Worm (Caenorhabditis elegans) whole organism, mixed stage, embryonic: ENCODE measurements around the gene clec-149.

Experiments
- M03D4.4 ChIP-seq: sonication (generic microtip); optimal IDR thresholded peaks from 2 replicates; lab custom pipeline; 2017; ENCODE audit warnings: mild to moderate bottlenecking, missing genetic modification characterization, missing compliant biosample characterization
- bed-3 ChIP-seq: fragments of 200-800 bp; sonication (Bioruptor generic); optimal IDR thresholded peaks from 3 replicates; lab custom pipeline; 2018; ENCODE audit warnings: mild to moderate bottlenecking, missing genetic modification characterization, moderate library complexity, missing compliant biosample characterization
- blmp-1 ChIP-seq: fragments of 150-350 bp; optimal IDR thresholded peaks from 2 replicates; lab custom pipeline; 2014; ENCODE audit warnings: missing biosample characterization, missing genetic modification characterization
- ceh-39 ChIP-seq: fragments of 150-350 bp; optimal IDR thresholded peaks from 2 replicates; lab custom pipeline; 2014; ENCODE audit warnings: missing biosample characterization, missing genetic modification characterization
- ceh-43 ChIP-seq: fragments of 200-800 bp; sonication (Bioruptor generic); optimal IDR thresholded peaks from 2 replicates; lab custom pipeline; 2018; ENCODE audit warnings: mild to moderate bottlenecking, missing genetic modification characterization, moderate library complexity, missing compliant biosample characterization
- ceh-83 ChIP-seq: fragments of 200-800 bp; sonication (Bioruptor generic); optimal IDR thresholded peaks from 2 replicates; lab custom pipeline; 2018; ENCODE audit warnings: mild to moderate bottlenecking, missing genetic modification characterization, missing compliant biosample characterization
- ces-1 ChIP-seq: fragments of 150-350 bp; optimal IDR thresholded peaks from 2 replicates; lab custom pipeline; 2014; ENCODE audit warnings: missing biosample characterization, missing genetic modification reagents, missing genetic modification characterization
- cnd-1 ChIP-seq: fragments of 200-800 bp; sonication (Bioruptor generic); optimal IDR thresholded peaks from 2 replicates; lab custom pipeline; 2018; ENCODE audit warnings: mild to moderate bottlenecking, missing genetic modification characterization, missing compliant biosample characterization
- drap-1 ChIP-seq: fragments of 200-800 bp; sonication (Bioruptor generic); optimal IDR thresholded peaks from 3 replicates; lab custom pipeline; 2018; ENCODE audit warnings: mild to moderate bottlenecking, missing genetic modification characterization, missing compliant biosample characterization
- elt-1 ChIP-seq: sonication (generic microtip); optimal IDR thresholded peaks from 2 replicates; lab custom pipeline; 2017; ENCODE audit warnings: missing genetic modification characterization, mild to moderate bottlenecking, missing compliant biosample characterization, antibody characterized with exemption, moderate library complexity, borderline replicate concordance; ENCODE audit not compliant: insufficient read depth
- elt-3 ChIP-seq: fragments of 150-350 bp; optimal IDR thresholded peaks from 2 replicates; lab custom pipeline; 2014; ENCODE audit warnings: missing biosample characterization, missing genetic modification characterization
- flh-1 ChIP-seq: fragments of 200-800 bp; sonication (Bioruptor generic); optimal IDR thresholded peaks from 2 replicates; lab custom pipeline; 2018; ENCODE audit warnings: mild to moderate bottlenecking, missing genetic modification characterization, moderate library complexity, missing compliant biosample characterization
- ham-2 ChIP-seq: fragments of 200-800 bp; sonication (Bioruptor generic); optimal IDR thresholded peaks from 2 replicates; lab custom pipeline; 2018; ENCODE audit warnings: mild to moderate bottlenecking, missing genetic modification characterization, missing compliant biosample characterization
- hlh-1 ChIP-seq: fragments of 150-350 bp; optimal IDR thresholded peaks from 2 replicates; lab custom pipeline; 2014; ENCODE audit warnings: missing biosample characterization, missing genetic modification reagents, missing genetic modification characterization
- lin-13 ChIP-seq: fragments of 150-350 bp; optimal IDR thresholded peaks from 2 replicates; lab custom pipeline; 2014; ENCODE audit warnings: missing biosample characterization, missing genetic modification characterization
- lin-32 ChIP-seq: fragments of 200-800 bp; sonication (Bioruptor generic); optimal IDR thresholded peaks from 2 replicates; lab custom pipeline; 2018; ENCODE audit warnings: mild to moderate bottlenecking, missing genetic modification characterization, missing compliant biosample characterization
- lsy-2 ChIP-seq: fragments of 150-350 bp; optimal IDR thresholded peaks from 2 replicates; lab custom pipeline; 2014; ENCODE audit warnings: missing biosample characterization, missing genetic modification characterization
- mab-5 ChIP-seq: fragments of 150-350 bp; optimal IDR thresholded peaks from 2 replicates; lab custom pipeline; 2014; ENCODE audit warnings: missing biosample characterization, missing genetic modification characterization
- mep-1 ChIP-seq: fragments of 150-350 bp; optimal IDR thresholded peaks from 2 replicates; lab custom pipeline; 2017; ENCODE audit warnings: missing biosample characterization, missing genetic modification reagents, missing genetic modification characterization, inconsistent platforms
- mls-2 ChIP-seq: sonication (generic microtip); optimal IDR thresholded peaks from 2 replicates; lab custom pipeline; 2016; ENCODE audit warnings: mild to moderate bottlenecking, missing genetic modification characterization, moderate library complexity, missing compliant biosample characterization
- nhr-12 ChIP-seq: fragments of 150-350 bp; optimal IDR thresholded peaks from 2 replicates; lab custom pipeline; 2014; ENCODE audit warnings: missing biosample characterization, missing genetic modification characterization
- nhr-2 ChIP-seq: fragments of 150-350 bp; optimal IDR thresholded peaks from 2 replicates; lab custom pipeline; 2014; ENCODE audit warnings: missing biosample characterization, missing genetic modification characterization
- nhr-237 ChIP-seq: fragments of 150-350 bp; optimal IDR thresholded peaks from 2 replicates; lab custom pipeline; 2014; ENCODE audit warnings: missing biosample characterization, missing genetic modification characterization
- nhr-28 ChIP-seq: fragments of 150-350 bp; optimal IDR thresholded peaks from 2 replicates; lab custom pipeline; 2014; ENCODE audit warnings: missing biosample characterization, missing genetic modification characterization
- nhr-76 ChIP-seq: sonication (generic microtip); optimal IDR thresholded peaks from 2 replicates; lab custom pipeline; 2017; ENCODE audit warnings: missing biosample characterization, missing genetic modification characterization
- pha-4 ChIP-seq: fragments of 150-350 bp; optimal IDR thresholded peaks from 2 replicates; lab custom pipeline; 2018; ENCODE audit warnings: missing biosample characterization, missing genetic modification reagents, missing genetic modification characterization
- sem-2 ChIP-seq: fragments of 200-800 bp; sonication (Bioruptor generic); optimal IDR thresholded peaks from 2 replicates; lab custom pipeline; 2018; ENCODE audit warnings: mild to moderate bottlenecking, missing genetic modification characterization, missing compliant biosample characterization
- snpc-4 ChIP-seq: fragments of 150-350 bp; optimal IDR thresholded peaks from 2 replicates; lab custom pipeline; 2014; ENCODE audit warnings: missing biosample characterization, missing genetic modification characterization
- sptf-1 ChIP-seq: sonication (generic microtip); optimal IDR thresholded peaks from 2 replicates; lab custom pipeline; 2017; ENCODE audit warnings: mild to moderate bottlenecking, missing genetic modification characterization, moderate library complexity, missing compliant biosample characterization
- tbx-8 ChIP-seq: fragments of 200-800 bp; sonication (Bioruptor generic); optimal IDR thresholded peaks from 2 replicates; lab custom pipeline; 2018; ENCODE audit warnings: mild to moderate bottlenecking, missing genetic modification characterization, moderate library complexity, missing compliant biosample characterization
- unc-120 ChIP-seq: sonication (generic microtip); optimal IDR thresholded peaks from 2 replicates; lab custom pipeline; 2017; ENCODE audit warnings: missing genetic modification characterization, missing compliant biosample characterization; ENCODE audit not compliant: poor library complexity, severe bottlenecking
- unc-39 ChIP-seq: fragments of 150-350 bp; optimal IDR thresholded peaks from 2 replicates; lab custom pipeline; 2014; ENCODE audit warnings: missing biosample characterization, missing genetic modification characterization
- unc-62 ChIP-seq: fragments of 150-350 bp; optimal IDR thresholded peaks from 2 replicates; lab custom pipeline; 2014; ENCODE audit warnings: missing biosample characterization, missing genetic modification reagents, missing genetic modification characterization
- zip-8 ChIP-seq: fragments of 150-350 bp; optimal IDR thresholded peaks from 2 replicates; lab custom pipeline; 2014; ENCODE audit warnings: missing biosample characterization, missing genetic modification characterization
- ztf-11 ChIP-seq: fragments of 150-350 bp; optimal IDR thresholded peaks from 2 replicates; lab custom pipeline; 2014; ENCODE audit warnings: missing biosample characterization, missing genetic modification characterization

clec-149 gene

DNA sequence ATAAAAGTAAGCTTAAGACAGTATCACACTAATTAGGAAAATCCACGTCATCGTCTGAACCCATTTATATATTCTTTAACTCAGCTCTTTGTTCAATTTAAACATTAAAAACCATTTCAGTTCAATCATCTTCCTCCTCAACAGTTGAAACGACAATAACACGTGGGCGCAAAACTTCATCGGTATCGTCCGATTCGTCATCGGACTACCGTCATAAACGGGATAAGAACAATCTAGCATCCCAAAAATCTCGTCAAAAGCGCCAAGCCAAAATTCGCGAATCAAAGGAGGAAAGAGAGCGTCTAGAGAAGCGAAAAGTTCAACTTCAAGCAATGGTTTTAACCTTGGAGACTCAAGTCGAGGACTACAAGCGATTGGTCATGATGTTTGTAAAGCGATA is 12.2 kb downstream of the clec-149 start:
- no peak for TF ChIP-seq bed-3

- TF ChIP-seq zip-8 (tag; lab: Kevin White, UChicago) (no peak), nhr-28 (tag; lab: Kevin White, UChicago) (no peak), blmp-1 (tag; lab: Kevin White, UChicago) (no peak), snpc-4 (tag; lab: Kevin White, UChicago) (no peak), mab-5 (tag; lab: Kevin White, UChicago) (no peak), nhr-237 (tag; lab: Kevin White, UChicago) (peak; percentile 60), elt-1 (tag; lab: Kevin White, UChicago) (no peak), sptf-1 (peak; percentile 88), ces-1 (peak; percentile 46), lin-32 (GFP tag; lab: Kevin White, UChicago) (peak; percentile 3), ham-2 (GFP tag; lab: Kevin White, UChicago) (peak; percentile 47), mep-1 (tag; lab: Kevin White, UChicago) (no peak), ztf-11 (no peak), cnd-1 (tag; lab: Kevin White, UChicago) (peak; percentile 40), nhr-76 (tag; lab: Kevin White, UChicago) (no peak), nhr-12 (tag; lab: Kevin White, UChicago) (no peak), M03D4.4 (tag; lab: Kevin White, UChicago) (peak; percentile 57), hlh-1 (tag; lab: Kevin White, UChicago) (no peak), lsy-2 (tag; lab: Kevin White, UChicago) (peak; percentile 4), unc-120 (tag; lab: Kevin White, UChicago) (peak; percentile 53), ceh-83 (GFP tag; lab: Kevin White, UChicago) (peak; percentile 64), ceh-43 (peak; percentile 48), ceh-39 (no peak), drap-1 (GFP tag; lab: Kevin White, UChicago) (peak; percentile 76), nhr-2 (no peak), elt-3 (tag; lab: Kevin White, UChicago) (peak; percentile 85), unc-62 (peak; percentile 14), flh-1 (GFP tag; lab: Kevin White, UChicago) (peak; percentile 69), sem-2 (peak; percentile 62), unc-39 (tag; lab: Kevin White, UChicago) (peak; percentile 50), mls-2 (peak; percentile 79), lin-13 (tag; lab: Kevin White, UChicago) (no peak), pha-4 (tag; lab: Kevin White, UChicago) (peak; percentile 20), tbx-8 (GFP tag; lab: Kevin White, UChicago) (peak; percentile 66), bed-3 (peak; percentile 38)
These were observed 12.8 kb downstream of the clec-149 start for ce11 chrIII:835713-836278.

DNA sequence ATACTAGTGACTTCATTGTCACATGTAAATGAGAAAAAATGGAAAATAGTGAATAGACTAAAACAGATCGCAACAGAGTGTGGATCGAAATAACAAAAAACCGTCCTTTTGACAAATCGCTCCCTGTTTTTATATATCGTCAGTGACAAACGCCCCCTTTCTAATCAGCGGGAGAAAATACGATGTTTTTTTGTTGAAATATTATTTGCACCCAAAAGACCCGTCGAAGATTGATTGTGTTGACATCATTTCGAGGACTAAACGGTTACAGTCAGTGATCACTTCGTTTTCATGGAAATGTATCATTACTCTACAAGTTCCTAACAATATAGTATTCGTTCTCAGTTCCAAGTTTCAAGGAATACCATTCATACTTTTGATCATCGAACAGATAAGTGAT is 16.5 kb downstream of the clec-149 start, which contains the start of gene dos-3:
Gene dos-3 (minus strand): TSS at position 101 of the 400 bp plus-strand sequence.
- TF ChIP-seq nhr-12 (tag; lab: Kevin White, UChicago), result no peak
- no peak for TF ChIP-seq zip-8 (tag; lab: Kevin White, UChicago)
- no peak for TF ChIP-seq drap-1 (GFP tag; lab: Kevin White, UChicago)
- no peak for TF ChIP-seq ham-2 (GFP tag; lab: Kevin White, UChicago)
- no peak for TF ChIP-seq ceh-83 (GFP tag; lab: Kevin White, UChicago)
- TF ChIP-seq nhr-76 (tag; lab: Kevin White, UChicago), result no peak
- no peak for TF ChIP-seq lsy-2 (tag; lab: Kevin White, UChicago)
- no peak for TF ChIP-seq sptf-1
- TF ChIP-seq blmp-1 (tag; lab: Kevin White, UChicago), result no peak
- no peak for TF ChIP-seq mab-5 (tag; lab: Kevin White, UChicago)
- TF ChIP-seq nhr-28 (tag; lab: Kevin White, UChicago), result no peak
- no peak for TF ChIP-seq lin-32 (GFP tag; lab: Kevin White, UChicago)
- TF ChIP-seq snpc-4 (tag; lab: Kevin White, UChicago), result no peak
- no peak for TF ChIP-seq M03D4.4 (tag; lab: Kevin White, UChicago)
- TF ChIP-seq flh-1 (GFP tag; lab: Kevin White, UChicago), result no peak
- TF ChIP-seq lin-13 (tag; lab: Kevin White, UChicago), result no peak
